Worm (Caenorhabditis elegans) whole organism, dauer: ENCODE measurements around the gene rde-1.
"Not testable (repeated sequence)": the region's sequence is repeated elsewhere in the genome, so short reads cannot be mapped to it uniquely, and the experiment has no call there.

Source experiments
- unc-62 ChIP-seq: sonication (generic microtip); optimal IDR thresholded peaks from 2 replicates; lab custom pipeline; 2017; ENCODE audit warnings: missing biosample characterization, missing genetic modification reagents, missing genetic modification characterization

Gene rde-1

DNA sequence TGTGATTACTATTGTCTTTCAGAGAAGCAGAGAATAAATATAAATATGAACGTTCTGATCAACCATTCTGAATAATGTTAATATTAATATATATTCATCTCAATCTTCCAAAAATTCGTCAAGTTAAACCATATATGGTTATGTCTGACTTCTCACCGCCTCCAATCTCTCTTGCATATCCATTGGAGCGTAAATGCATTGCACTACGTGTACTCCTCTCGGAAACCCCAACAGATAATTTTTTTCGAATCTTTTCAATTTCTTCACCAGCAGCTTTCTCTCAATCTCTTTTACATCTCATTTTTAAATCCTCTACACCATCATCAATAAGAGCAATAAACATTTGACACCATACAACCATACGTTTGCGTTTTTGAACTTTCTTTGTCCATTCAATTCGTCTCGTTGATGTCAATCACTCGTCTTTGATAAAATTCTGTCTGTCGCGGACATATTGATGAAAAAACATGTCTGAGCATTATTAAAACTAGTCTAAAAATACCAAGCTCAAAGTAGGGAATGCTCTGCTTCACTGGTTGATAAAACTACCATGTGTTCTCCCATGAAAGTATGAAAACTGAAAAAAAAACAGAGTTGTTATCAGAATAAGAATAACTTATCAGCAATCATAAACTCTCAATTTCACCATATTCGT lies 12.0 kb upstream of the rde-1 start:
- TF ChIP-seq unc-62: no peak

DNA sequence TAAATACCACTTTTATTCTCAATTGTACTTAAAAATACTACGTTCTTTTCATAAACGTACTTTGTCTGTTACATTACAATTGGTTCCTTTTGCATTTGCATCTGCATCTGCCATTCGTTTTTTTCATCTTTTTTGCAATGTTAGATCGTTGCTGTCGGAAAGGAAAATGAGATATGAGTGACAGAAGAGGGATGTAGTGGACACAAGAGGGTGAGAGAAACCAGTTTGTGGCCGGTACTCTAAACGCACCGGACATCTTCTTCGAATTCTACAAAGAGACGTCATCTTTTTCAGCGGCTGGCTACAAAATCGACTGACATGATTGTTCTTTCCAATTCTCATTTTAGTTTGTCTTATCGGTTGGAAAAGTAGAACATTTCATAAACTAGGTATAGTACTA lies 11.3 kb upstream of the rde-1 start:
- no peak for TF ChIP-seq unc-62

DNA sequence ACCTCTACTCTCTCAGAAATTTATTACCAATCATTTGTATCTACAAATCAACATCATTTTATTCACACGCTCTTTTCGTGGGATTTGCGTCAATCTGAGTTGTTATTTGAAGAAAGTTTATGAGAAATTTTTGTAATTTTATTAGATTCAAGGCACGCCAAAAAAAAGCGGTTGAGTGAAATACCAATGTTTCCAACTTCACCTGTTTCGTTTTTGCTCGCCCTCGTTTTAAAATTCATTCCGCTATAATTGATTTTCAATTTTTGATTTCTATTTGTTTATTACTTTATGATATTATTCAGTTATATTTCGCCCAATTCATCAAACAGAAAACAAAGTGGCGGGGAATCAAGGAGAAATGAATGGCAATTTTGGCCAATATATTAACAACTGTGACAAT lies 9.3 kb upstream of the rde-1 start, which contains the start of gene K08H10.10:
Gene K08H10.10, plus strand, starts transcription at position 301 of the 400 bp plus-strand sequence.
- no peak for TF ChIP-seq unc-62

DNA sequence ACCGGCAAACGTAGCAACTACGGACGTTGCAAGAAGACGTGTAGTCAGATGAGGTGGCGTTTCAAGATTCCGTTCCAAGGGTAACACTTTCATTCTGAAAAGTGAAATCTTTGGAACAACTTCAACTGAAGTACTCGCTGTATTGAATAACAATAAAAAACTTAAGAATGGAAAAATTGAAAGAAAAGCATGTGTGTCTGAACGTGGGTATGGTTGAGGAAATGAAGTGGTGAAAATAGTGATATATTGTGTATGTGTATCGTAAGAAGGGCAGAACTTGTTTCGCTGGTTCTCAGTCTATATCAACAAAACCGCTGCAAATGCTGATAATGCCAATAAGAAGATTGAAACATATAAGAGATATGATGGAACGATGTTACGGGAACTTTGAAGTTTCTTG lies 4.3 kb upstream of the rde-1 start, which contains the start of gene K08H10.6:
Gene K08H10.6, minus strand, starts transcription at position 101 of the 400 bp plus-strand sequence.
- TF ChIP-seq unc-62: no peak

DNA sequence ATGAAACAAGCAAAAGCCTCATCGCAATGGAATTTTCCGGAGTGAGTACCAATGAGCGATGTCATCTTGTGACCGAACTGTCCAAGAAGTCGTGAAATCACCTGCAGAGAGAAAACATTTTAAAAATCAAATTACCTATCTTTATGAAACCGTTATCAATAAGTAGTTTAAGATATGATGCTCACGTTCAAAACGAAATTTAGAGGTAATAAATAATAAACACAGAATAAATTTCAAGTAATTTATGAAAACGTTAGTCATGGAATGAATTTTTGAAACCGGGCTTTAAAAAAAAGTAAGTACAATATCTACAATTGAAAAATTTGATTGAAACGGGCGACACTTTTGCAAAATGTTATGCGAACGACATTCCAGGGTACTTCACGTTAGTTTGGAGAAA lies 3.8 kb downstream of the rde-1 start, which contains the start of gene C27H6.8:
Gene C27H6.8, minus strand, starts transcription at position 101 of the 400 bp plus-strand sequence.
- no peak for TF ChIP-seq unc-62

DNA sequence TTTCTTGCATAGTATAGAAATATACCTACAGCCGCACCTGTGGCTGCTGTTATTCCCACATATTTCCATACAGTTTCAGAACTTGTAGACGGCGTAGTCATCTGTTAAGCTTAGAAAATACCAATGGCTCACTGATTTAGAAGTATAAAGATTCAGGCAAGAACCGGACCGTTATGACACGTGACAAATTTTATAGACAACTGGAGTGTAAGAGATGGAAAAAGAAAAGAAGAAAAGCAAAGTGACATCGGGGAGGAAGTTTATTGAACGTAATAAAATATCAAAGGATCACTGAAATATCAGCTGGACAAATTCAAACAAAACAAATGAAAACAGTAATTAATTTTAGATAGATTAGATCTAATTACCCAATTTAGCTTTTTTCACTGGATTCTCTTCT lies 5.3 kb downstream of the rde-1 start, which contains the start of gene rmd-2:
Gene rmd-2, minus strand, starts transcription at position 101 of the 400 bp plus-strand sequence.
- no peak for TF ChIP-seq unc-62

DNA sequence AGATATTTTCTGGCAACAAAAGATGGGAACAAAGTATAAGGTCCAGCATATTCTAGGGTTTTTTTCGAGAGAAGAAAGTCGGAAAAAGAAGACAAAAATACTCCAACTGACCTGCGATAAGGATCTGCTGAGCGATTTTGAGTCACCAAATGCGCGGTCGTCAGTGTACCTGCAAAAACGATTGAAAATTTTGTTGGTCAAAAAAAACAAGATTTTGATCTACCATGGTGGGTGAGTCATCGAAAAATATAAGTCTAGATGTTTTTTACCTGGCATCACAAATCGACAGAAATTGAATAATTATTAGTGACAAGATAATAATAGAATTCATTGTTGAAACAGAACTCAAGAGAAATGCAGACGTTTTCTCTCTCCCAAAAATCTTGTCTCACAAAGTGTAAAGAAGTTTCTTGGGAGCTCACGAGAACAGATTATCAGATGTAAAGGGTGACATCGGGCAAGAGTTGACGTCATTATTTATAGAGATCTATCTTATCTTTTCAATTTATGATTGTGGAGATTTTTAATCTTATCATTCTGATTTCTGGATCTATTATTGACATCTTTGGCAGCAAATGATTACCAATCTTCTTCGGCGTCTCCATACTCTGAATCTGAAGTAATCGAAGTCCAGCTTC lies 6.1 kb downstream of the rde-1 start:
- TF ChIP-seq unc-62: no peak

DNA sequence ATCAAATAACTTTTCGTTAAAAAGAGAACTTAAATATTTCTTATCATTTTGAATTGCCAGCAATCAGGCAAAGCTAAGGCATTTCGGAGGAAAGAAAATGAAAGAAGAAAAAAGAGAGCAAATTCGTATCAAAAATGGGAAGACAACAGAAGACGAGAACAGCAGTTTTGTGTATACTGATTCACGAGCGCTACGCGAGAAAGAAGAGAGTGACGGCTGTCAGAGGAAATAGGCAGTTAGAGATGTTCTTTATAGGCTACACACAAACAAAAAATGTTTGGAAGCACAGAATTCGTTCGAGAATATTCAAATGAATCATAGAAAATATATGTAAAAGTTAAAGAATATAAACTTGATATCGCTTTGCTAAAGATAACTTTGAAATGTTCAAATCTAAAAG lies 6.6 kb downstream of the rde-1 start:
- TF ChIP-seq unc-62: no peak

DNA sequence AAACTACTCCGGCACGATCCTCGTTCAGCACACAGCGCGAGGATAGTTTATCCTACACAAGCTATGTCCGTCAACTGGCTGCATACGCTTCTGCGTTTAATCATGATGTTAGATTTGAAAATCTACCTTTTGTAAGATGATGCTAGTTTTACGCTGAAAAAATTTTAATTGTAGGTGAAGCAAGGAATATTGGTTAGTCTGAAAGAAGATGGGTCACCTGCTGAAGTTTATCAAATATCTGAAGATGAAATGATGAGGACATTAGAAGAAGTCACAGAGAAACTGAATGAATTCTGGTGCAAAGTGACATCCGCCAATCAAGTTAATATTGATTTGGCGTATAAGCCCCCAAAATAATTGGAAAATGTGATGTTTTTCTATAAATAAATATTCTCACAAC lies 7.9 kb downstream of the rde-1 start:
- no peak for TF ChIP-seq unc-62

DNA sequence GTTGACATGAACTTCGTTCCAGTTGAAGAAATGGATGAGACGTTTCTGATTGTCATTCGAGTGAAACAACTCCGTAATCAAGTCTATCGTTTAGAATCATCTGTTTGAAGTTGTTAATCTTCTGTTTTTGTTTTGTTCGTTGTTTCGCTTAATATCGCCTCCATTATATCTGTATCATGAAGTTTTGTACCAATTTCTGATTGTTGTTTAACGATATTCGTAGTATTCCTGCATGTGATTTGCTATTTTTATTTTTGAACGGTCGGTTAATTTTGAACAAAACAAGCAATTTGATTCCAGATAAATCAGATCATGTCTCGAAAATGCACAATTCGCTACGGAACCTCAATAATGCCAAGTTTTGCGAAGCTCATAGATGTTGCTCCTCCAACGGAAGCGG lies 8.9 kb downstream of the rde-1 start, which contains the start of gene C27H6.9:
Gene C27H6.9, plus strand, starts transcription at position 301 of the 400 bp plus-strand sequence.
- TF ChIP-seq unc-62: no peak

DNA sequence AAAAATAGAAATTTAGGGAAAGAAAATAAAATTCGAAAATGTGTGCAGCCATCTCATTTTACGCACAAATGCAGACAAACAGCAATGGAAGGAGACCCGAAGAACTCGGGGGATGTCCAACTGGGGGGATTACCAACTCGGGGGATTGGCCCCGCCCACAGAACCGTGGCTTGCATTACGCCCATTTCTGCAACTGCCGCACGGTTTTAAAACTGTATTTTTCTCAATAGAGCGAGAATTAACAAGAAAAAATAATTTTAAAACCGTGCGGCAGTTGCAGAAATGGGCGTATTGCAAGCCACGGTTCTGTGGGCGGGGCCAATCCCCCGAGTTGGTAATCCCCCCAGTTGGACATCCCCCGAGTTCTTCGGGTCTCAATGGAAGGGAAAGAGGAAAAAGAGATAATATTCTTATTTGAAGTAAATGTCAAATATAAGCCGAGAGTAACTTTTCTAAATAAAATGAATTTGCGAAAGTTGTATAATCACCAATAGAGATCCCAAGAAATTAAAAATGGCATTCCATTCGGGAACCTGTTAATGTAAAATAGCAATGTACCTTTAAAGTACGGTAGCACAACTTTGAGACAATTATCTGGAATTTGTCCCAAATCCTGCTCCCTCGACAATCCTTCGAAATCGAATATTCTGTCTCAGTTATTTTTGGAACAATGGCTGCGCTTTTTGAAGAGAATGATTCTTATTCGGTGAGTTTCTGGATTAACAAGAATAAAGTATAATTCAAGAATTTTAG lies 10.5 kb downstream of the rde-1 start, which contains the start of the genes ruvb-1 and tofu-1:
Gene ruvb-1, minus strand, starts transcription at position 72 of the 753 bp plus-strand sequence.
Gene tofu-1, plus strand, starts transcription at position 417 of the 753 bp plus-strand sequence.
- TF ChIP-seq unc-62: not testable (repeated sequence)

DNA sequence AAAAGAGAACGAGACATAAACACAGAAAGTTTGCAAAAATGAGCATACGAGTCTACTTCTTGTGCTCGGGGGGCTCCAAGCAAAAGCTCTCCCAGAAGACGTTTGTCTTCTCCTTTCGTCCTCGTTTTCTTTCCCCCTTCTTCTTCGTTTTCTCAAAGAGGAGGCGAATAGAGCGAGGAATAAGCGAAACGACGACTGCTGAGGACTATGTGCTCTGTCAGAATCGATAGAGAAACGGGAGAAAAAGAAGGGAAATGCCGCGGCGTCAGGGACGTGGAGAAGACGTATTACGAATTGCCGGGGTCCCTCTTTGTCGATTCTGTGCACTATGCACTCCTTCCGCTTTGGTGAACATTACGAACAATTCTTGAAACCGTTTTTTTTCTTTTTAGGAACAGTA lies 13.0 kb downstream of the rde-1 start:
- TF ChIP-seq unc-62: no peak

DNA sequence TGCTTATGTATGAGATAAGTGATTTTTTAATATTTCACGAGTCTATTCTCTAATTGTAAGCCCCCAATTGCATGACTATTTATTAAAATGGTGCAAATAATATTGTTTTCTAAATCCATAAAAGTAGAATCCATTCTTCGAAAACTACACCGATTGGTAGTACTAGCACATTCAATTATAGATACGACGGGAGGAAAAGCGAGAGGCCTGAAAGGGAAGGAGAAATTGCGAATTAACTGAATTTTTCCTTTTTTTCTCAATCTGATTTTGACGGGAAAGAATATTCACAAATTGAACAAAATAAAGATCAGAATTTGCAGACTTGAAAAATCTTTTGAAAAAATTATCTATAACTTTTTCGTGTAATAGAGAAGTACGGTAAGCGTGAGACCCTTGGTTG lies 14.2 kb downstream of the rde-1 start:
- no peak for TF ChIP-seq unc-62

DNA sequence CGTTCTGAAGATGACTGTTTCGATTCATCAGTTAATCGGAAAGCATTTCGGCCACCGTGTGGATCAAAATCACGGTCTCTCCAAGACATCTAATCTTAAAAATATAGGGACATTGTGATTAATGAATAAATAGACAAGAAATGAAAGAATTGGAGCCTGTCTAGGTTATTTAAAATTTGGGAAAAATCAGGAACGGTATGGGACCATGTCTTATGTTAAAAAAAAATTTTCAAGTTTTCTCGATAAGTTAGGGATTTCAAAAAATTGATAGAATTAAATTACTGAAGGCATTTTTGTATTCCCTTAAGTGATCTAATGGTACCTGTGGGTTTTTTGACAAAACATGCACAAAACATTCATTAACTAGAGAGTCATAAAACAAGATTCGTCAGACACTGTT lies 15.3 kb downstream of the rde-1 start, which contains the start of gene unc-41:
Gene unc-41, minus strand, starts transcription at position 101 of the 400 bp plus-strand sequence.
- TF ChIP-seq unc-62: no peak

DNA sequence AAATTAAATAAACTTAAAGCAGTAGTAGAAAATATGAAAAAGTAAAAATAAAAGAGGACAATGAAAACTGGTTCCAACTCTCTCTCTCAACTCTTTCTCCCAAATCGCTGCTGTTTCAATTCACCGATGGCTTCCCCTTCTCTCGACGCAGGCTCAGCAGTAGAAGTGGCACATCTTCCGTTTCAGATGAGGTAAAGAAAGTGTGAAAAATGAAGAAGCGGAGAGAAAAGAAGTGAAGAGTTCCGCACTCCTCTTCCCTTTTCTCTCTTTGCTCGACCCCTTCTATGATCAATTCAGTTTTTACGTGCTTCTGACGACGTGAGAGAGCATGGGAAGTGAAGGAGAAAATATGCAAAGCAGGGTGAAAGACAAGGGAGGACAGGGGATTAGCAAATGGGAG lies 17.2 kb downstream of the rde-1 start:
- no peak for TF ChIP-seq unc-62

DNA sequence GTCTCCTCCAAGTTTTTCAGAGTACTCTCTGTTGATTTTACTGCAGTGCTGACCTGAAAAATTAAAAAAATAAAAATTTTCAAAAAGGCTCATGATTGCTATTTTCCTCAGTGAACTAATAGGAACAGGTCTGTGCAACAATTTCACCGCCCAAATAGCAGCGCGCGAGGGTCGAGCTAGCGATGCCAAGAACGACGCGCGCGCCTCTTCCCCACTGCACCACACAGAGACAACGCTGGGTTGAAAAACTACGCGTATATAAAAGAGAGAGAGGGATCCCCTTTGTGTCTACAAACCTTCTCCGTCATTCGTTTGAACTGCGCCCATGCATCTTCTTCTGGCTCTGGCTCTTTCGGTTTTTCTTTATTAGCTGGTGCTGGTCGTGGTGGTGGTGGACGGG lies 21.3 kb downstream of the rde-1 start:
- TF ChIP-seq unc-62: no peak

DNA sequence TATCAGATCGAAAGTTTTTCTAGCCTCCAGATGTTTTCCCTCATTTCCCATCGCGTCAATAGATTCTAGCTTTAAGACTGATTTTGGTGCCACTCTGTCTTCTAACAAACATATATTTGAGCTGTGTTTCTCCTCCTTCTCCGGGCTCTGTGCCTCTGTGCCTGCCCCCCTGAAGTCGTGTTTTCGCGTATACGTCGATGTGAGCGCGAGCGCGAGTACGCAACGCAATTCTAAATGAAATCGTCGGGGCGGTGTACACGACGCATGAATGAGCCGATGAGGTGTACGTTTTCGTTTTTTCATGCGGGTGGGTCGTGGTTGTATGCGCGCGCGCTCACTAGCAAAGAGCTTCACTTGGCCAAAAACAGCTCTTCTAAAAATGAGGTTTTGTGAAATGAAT lies 25.6 kb downstream of the rde-1 start:
- TF ChIP-seq unc-62: no peak
